Worm (Caenorhabditis elegans) whole organism, L2 larva: ENCODE data around the gene cht-2.

ENCODE experiments used
- aly-2 ChIP-seq: fragments of 150-350 bp; optimal IDR thresholded peaks from 2 replicates; lab custom pipeline; 2014; ENCODE audit warnings: missing biosample characterization, missing genetic modification characterization
- ceh-82 ChIP-seq: fragments of 150-350 bp; optimal IDR thresholded peaks from 2 replicates; lab custom pipeline; 2014; ENCODE audit warnings: missing biosample characterization, missing genetic modification characterization
- crh-2 ChIP-seq: sonication (generic microtip); optimal IDR thresholded peaks from 2 replicates; lab custom pipeline; 2017; ENCODE audit warnings: missing biosample characterization, missing genetic modification characterization
- egl-27 ChIP-seq: sonication (generic microtip); optimal IDR thresholded peaks from 3 replicates; lab custom pipeline; 2017; ENCODE audit warnings: missing biosample characterization, missing genetic modification reagents, missing genetic modification characterization
- elt-1 ChIP-seq: fragments of 150-350 bp; optimal IDR thresholded peaks from 2 replicates; lab custom pipeline; 2014; ENCODE audit warnings: missing biosample characterization, missing genetic modification characterization
- elt-3 ChIP-seq: sonication (generic microtip); optimal IDR thresholded peaks from 2 replicates; lab custom pipeline; 2017; ENCODE audit warnings: missing biosample characterization, missing genetic modification characterization
- lin-11 ChIP-seq: fragments of 150-350 bp; sonication (generic microtip); optimal IDR thresholded peaks from 2 replicates; lab custom pipeline; 2014; ENCODE audit warnings: missing biosample characterization, missing genetic modification characterization, inconsistent platforms, mixed read lengths
- nhr-11 ChIP-seq: fragments of 150-350 bp; optimal IDR thresholded peaks from 2 replicates; lab custom pipeline; 2014; ENCODE audit warnings: missing biosample characterization, missing genetic modification characterization

- TF ChIP-seq egl-27 (no peak), nhr-11 (tag; lab: Kevin White, UChicago) (no peak), aly-2 (tag; lab: Kevin White, UChicago) (no peak), ceh-82 (tag; lab: Kevin White, UChicago) (no peak), elt-3 (tag; lab: Kevin White, UChicago) (no peak), elt-1 (tag; lab: Kevin White, UChicago) (no peak), lin-11 (no peak), crh-2 (tag; lab: Kevin White, UChicago) (no peak)
These were observed 21.7 kb upstream of the cht-2 start for ce11 chrII:8499021-8499420.
